Worm (Caenorhabditis elegans): ENCODE measurements around the gene txt-4.

The txt-4 gene

DNA sequence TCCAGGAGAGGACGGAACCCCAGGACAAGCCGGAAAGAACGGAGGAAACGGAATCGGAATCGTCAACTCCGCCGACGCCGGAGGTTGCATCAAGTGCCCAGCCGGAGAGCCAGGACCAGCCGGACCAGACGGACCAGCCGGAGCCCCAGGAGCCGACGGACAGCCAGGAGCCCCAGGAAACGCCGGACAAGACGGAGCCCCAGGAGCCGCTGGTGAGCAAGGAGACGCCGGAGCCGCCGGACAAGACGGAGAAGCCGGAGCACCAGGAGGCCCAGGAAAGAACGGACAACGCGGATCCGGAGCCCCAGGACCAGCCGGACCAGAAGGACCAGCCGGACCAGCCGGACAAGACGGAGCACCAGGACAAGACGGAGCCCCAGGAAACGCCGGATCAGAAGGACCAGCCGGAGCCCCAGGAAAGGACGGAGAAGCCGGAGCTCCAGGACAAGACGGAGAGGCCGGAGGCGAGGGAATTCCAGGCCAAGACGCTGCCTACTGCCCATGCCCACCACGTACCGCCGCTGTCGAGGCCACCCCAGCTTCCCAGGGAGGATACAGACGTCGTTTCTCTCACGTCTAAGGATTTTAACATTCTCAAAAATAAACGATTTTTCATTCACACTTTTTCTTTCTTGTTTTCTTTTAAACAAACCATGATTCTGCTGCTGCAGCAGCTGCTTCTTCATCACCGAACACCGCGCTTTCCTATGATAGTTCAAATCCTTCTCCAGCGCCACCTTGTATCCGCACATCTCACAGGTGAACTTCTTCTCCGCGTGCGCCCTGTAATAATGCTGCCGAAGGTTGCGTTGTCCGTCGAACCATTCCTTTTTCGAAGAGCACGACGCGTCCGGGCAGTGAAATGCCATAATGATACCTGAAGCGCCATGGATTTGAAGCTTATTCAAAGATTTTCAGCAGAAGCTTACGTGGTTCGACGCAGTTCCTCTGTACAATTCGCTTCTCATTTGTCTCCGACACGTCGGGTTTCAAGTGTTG, 39.0 kb downstream of the txt-4 start:
- TF ChIP-seq T23F11.4 (GFP tag; optimal IDR thresholded peaks at IDR 0.05) = peak; percentile 9
- no peak for TF ChIP-seq nhr-11 (tag; optimal IDR thresholded peaks at IDR 0.05)
- peak; percentile 9 for TF ChIP-seq ceh-14 (tag; optimal IDR thresholded peaks at IDR 0.05)
- no peak for TF ChIP-seq K09A11.1 (tag; optimal IDR thresholded peaks at IDR 0.05; ENCODE audit: insufficient read depth)
- TF ChIP-seq ztf-16 (tag; optimal IDR thresholded peaks at IDR 0.05) = peak; percentile 31
- no peak for TF ChIP-seq lin-11 (tag; optimal IDR thresholded peaks at IDR 0.05)
- no peak for TF ChIP-seq pros-1 (tag; optimal IDR thresholded peaks at IDR 0.05)
- no peak for TF ChIP-seq mec-3 (tag; optimal IDR thresholded peaks at IDR 0.05; ENCODE audit: borderline replicate concordance)
- no peak for TF ChIP-seq sox-2 (GFP tag; IDR thresholded peaks at IDR 0.05)
- no peak for TF ChIP-seq pag-3 (tag; optimal IDR thresholded peaks at IDR 0.05; ENCODE audit: borderline replicate concordance)

DNA sequence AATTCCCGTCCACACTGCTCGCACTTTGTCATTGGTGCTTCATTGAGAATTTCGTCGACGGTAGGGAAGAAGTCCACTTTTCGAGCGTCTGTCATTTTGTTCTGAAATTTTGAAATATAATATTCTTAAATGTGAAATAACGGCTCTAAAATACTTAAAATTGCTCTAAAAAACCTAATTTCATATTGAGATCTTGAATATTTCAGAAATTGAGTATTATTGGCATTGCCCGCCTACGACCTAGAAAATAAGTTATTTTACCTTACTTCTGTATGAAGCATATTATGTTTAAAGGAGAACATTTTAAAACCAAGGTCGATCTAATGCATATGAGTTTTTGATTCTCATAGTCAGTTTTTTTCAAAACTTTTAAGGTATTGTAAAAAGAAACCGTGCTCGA, 39.8 kb downstream of the txt-4 start, which contains the start of gene C34H4.5:
TSS of gene C34H4.5 (minus strand) at position 101 of the 400 bp plus-strand sequence.
- TF ChIP-seq pax-1 (tag; optimal IDR thresholded peaks at IDR 0.05) (no peak), ref-2 (tag; optimal IDR thresholded peaks at IDR 0.05) (no peak)

DNA sequence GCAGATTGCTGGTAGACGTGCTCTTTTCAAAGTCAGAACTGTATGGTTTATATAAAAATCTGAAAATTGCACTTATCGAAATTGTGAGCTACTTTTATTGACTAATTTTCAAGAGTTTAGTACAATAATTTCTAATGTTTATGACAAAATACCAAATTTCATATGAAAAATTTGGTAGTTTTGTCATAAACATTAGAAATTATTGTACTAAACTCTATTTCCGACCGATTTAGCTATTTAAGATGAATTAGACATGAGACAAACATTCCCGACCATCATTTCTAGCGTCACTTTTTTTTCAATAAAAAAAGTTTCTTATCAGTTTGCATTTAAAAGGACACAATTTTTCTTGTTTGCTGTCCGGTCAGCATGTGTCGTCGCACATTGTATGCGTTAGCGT, 40.2 kb downstream of the txt-4 start, which contains the start of gene tag-244:
TSS of gene tag-244 (plus strand) at position 301 of the 400 bp plus-strand sequence.
- TF ChIP-seq pha-2 (tag; optimal IDR thresholded peaks at IDR 0.05) = no peak
- no peak for TF ChIP-seq dve-1 (tag; optimal IDR thresholded peaks at IDR 0.05)
- TF ChIP-seq ttx-3 (tag; optimal IDR thresholded peaks at IDR 0.05) = no peak
- TF ChIP-seq ama-1 (optimal IDR thresholded peaks at IDR 0.05) = no peak
- TF ChIP-seq unc-86 (tag; optimal IDR thresholded peaks at IDR 0.05) = no peak
- TF ChIP-seq eyg-1 (tag; optimal IDR thresholded peaks at IDR 0.05) = no peak
- TF ChIP-seq gmeb-2 (tag; optimal IDR thresholded peaks at IDR 0.05) = no peak
- no peak for TF ChIP-seq ceh-9 (tag; optimal IDR thresholded peaks at IDR 0.05)
- TF ChIP-seq che-1 (tag; optimal IDR thresholded peaks at IDR 0.05) = no peak
- no peak for TF ChIP-seq dmd-4 (tag; optimal IDR thresholded peaks at IDR 0.05; ENCODE audit: borderline replicate concordance)
- TF ChIP-seq rnt-1 (tag; optimal IDR thresholded peaks at IDR 0.05) = no peak
- no peak for TF ChIP-seq ahr-1 (tag; optimal IDR thresholded peaks at IDR 0.05)

DNA sequence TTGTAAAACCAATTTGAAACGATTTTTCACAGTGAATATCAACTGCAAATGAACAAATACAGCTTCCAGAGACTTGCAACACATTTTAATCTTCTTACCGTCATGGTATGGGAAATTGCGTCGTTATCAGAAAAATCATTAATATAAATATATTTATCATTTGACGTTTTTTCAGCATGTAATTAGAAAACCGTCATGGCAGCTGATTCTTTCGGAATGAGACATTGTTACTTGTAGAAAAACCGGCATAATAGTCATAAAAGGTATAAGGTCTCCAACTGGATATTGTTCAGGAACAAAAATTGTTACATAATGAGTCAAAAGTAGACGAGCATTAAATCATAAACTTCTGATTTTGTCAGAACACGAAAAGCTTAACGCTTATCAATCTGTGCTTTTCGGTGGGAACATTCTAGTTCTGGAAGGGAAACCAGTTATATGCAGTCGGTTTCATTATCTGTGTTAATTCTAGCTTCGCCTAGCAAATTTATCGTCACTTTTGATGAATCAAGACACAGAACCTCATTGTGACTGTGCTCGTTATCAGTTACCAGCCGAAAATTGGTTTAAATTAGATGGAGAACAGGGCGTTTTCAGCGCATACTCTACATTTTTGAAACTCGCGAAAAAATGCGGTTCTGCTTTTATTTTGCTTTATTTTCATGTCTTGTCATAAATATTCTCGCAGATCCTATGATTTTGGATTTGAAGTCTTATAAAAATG, 43.0 kb downstream of the txt-4 start, which contains the start of gene C34H4.2:
TSS of gene C34H4.2 (plus strand) at position 558 of the 724 bp plus-strand sequence.
- TF ChIP-seq pat-9 (tag; optimal IDR thresholded peaks at IDR 0.05) = no peak
- TF ChIP-seq lim-6 (tag; optimal IDR thresholded peaks at IDR 0.05) = no peak
- TF ChIP-seq unc-42 (tag; optimal IDR thresholded peaks at IDR 0.05) = no peak
- no peak for TF ChIP-seq unc-86 (tag; optimal IDR thresholded peaks at IDR 0.05)
- TF ChIP-seq npax-4 (tag; optimal IDR thresholded peaks at IDR 0.05) = no peak
- no peak for TF ChIP-seq hlh-13 (GFP tag; optimal IDR thresholded peaks at IDR 0.05)
- no peak for TF ChIP-seq ceh-2 (tag; optimal IDR thresholded peaks at IDR 0.05)
- no peak for TF ChIP-seq zip-5 (tag; optimal IDR thresholded peaks at IDR 0.05)
- TF ChIP-seq unc-3 (GFP tag; conservative IDR thresholded peaks at IDR 0.05) = no peak
- TF ChIP-seq unc-3 (tag; optimal IDR thresholded peaks at IDR 0.05) = no peak
- TF ChIP-seq ceh-22 (tag; optimal IDR thresholded peaks at IDR 0.05) = no peak
- TF ChIP-seq C08G9.2 (tag; optimal IDR thresholded peaks at IDR 0.05) = no peak

All from whole organism, late embryonic.